Fruit fly (Drosophila melanogaster) whole organism, adult: ENCODE results near the gene PIG-K.

Source experiments
- CG11617 ChIP-seq: fragments of 200-800 bp; sonication (Bioruptor generic); optimal IDR thresholded peaks from 2 replicates; lab custom pipeline; 2017; ENCODE audit warnings: mild to moderate bottlenecking, missing biosample characterization, missing genetic modification reagents, missing genetic modification characterization
- CG33017 ChIP-seq: fragments of 200-800 bp; sonication (Bioruptor generic); optimal IDR thresholded peaks from 2 replicates; lab custom pipeline; 2018; ENCODE audit warnings: missing biosample characterization, mild to moderate bottlenecking, missing genetic modification characterization, moderate library complexity
- CG5204 ChIP-seq: fragments of 200-800 bp; sonication (Bioruptor generic); optimal IDR thresholded peaks from 2 replicates; lab custom pipeline; 2016; ENCODE audit warnings: missing biosample characterization, missing genetic modification characterization
- CG7101 ChIP-seq: fragments of 200-800 bp; sonication (Bioruptor generic); optimal IDR thresholded peaks from 2 replicates; lab custom pipeline; 2018; ENCODE audit warnings: missing biosample characterization, mild to moderate bottlenecking, missing genetic modification characterization, moderate library complexity
- Clk ChIP-seq: fragments of 200-800 bp; sonication (Bioruptor generic); optimal IDR thresholded peaks from 2 replicates; lab custom pipeline; 2017; ENCODE audit warnings: missing biosample characterization, missing genetic modification characterization
- cnc ChIP-seq, 2 experiments: fragments of >200 bp; optimal IDR thresholded peaks; 2 replicates each; lab custom pipeline; 2017
- kay ChIP-seq: fragments of 200-800 bp; sonication (Bioruptor generic); peaks from one replicate; lab custom pipeline; 2016; ENCODE audit warnings: missing biosample characterization, missing genetic modification characterization, borderline replicate concordance
- ovo ChIP-seq: fragments of 200-800 bp; sonication (Bioruptor generic); optimal IDR thresholded peaks from 2 replicates; lab custom pipeline; 2016; ENCODE audit warnings: missing biosample characterization, missing genetic modification characterization
- toe ChIP-seq: fragments of 200-800 bp; sonication (Bioruptor generic); optimal IDR thresholded peaks from 2 replicates; lab custom pipeline; 2016; ENCODE audit warnings: missing biosample characterization, missing genetic modification characterization

DNA sequence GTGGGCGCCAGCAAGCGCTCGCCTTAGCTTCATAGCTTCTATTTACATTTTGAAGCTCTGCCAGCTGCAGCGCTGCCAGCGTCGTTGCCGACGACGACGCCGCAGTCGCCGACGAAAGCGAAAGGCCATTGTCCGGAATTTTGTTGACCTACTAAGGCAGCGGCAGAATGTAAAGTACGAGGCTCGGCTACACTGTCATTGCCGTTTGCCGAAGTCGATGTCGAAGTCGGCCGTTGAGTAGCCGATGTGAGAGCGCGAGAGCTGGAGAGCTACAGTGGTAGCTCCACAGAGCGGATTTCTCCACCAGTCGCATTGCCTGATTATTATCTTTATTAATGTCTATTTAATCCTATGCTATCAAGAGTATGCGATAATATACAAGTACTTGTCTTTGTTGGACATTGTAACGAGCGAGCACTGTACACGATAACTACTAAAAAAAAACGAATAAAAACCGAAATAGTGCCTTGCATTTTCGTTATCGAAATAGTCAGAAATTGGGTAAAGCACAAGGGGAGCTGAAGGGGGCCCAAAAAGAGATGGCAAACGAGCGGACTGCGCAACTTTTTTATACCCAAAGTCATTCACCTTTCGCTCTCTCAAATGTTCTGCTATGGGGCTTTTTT lies 45.5 kb downstream of the PIG-K start:
- TF ChIP-seq CG33017 (tag; lab: Kevin White, UChicago) (peak; percentile 86), ovo (GFP tag; lab: Kevin White, UChicago) (peak; percentile 55), kay (GFP tag; lab: Kevin White, UChicago) (no peak), CG5204 (GFP tag; lab: Kevin White, UChicago) (peak; percentile 77), toe (peak; percentile 81), cnc (optimal IDR thresholded peaks at IDR 0.05; lab: Kevin White, UChicago) (no peak), CG11617 (GFP tag; lab: Kevin White, UChicago) (peak; percentile 86), Clk (GFP tag; lab: Kevin White, UChicago) (peak; percentile 68), CG7101 (peak; percentile 93)
